Worm (Caenorhabditis elegans) whole organism, late embryonic: Measurements from ENCODE around the gene Y32H12A.1.
A peak's percentile ranks its signal among the peaks of the same experiment; 100 is the strongest.

Experiments
- F13H6.1 ChIP-seq: sonication (generic microtip); optimal IDR thresholded peaks from 2 replicates; lab custom pipeline; 2016; ENCODE audit warnings: missing genetic modification characterization, missing compliant biosample characterization
- K09A11.1 ChIP-seq: sonication (generic microtip); optimal IDR thresholded peaks from 2 replicates; lab custom pipeline; 2017; ENCODE audit warnings: antibody characterized with exemption, mild to moderate bottlenecking, missing genetic modification characterization, missing compliant biosample characterization; ENCODE audit not compliant: insufficient read depth
- T23F11.4 ChIP-seq: fragments of 200-800 bp; sonication (Bioruptor generic); optimal IDR thresholded peaks from 2 replicates; lab custom pipeline; 2018; ENCODE audit warnings: mild to moderate bottlenecking, missing genetic modification characterization, missing compliant biosample characterization
- Y22D7AL.16 ChIP-seq: sonication (generic microtip); optimal IDR thresholded peaks from 2 replicates; lab custom pipeline; 2016; ENCODE audit warnings: missing genetic modification characterization, missing compliant biosample characterization
- ahr-1 ChIP-seq: sonication (generic microtip); optimal IDR thresholded peaks from 2 replicates; lab custom pipeline; 2016; ENCODE audit warnings: missing genetic modification characterization, missing compliant biosample characterization
- ama-1 ChIP-seq: fragments of 150-350 bp; optimal IDR thresholded peaks from 2 replicates; lab custom pipeline; 2014
- ceh-22 ChIP-seq: sonication (generic microtip); optimal IDR thresholded peaks from 2 replicates; lab custom pipeline; 2017; ENCODE audit warnings: missing biosample characterization, missing genetic modification characterization
- ceh-24 ChIP-seq: sonication (generic microtip); optimal IDR thresholded peaks from 2 replicates; lab custom pipeline; 2016; ENCODE audit warnings: mild to moderate bottlenecking, missing genetic modification characterization, missing compliant biosample characterization
- ceh-34 ChIP-seq: sonication (generic microtip); optimal IDR thresholded peaks from 2 replicates; lab custom pipeline; 2016; ENCODE audit warnings: mild to moderate bottlenecking, missing genetic modification characterization, missing compliant biosample characterization
- ceh-9 ChIP-seq: sonication (generic microtip); optimal IDR thresholded peaks from 2 replicates; lab custom pipeline; 2016; ENCODE audit warnings: mild to moderate bottlenecking, missing genetic modification characterization, inconsistent platforms, missing compliant biosample characterization
- elt-4 ChIP-seq: sonication (generic microtip); optimal IDR thresholded peaks from 2 replicates; lab custom pipeline; 2016; ENCODE audit warnings: missing genetic modification characterization, missing compliant biosample characterization
- eyg-1 ChIP-seq: sonication (generic microtip); optimal IDR thresholded peaks from 2 replicates; lab custom pipeline; 2016; ENCODE audit warnings: missing genotype, missing genetic modification characterization, missing compliant biosample characterization
- fax-1 ChIP-seq: sonication (generic microtip); optimal IDR thresholded peaks from 2 replicates; lab custom pipeline; 2016; ENCODE audit warnings: missing genotype, missing genetic modification characterization, missing compliant biosample characterization
- fkh-10 ChIP-seq: fragments of 150-350 bp; optimal IDR thresholded peaks from 2 replicates; lab custom pipeline; 2014; ENCODE audit warnings: missing biosample characterization, missing genetic modification reagents, missing genetic modification characterization
- fkh-6 ChIP-seq: sonication (generic microtip); optimal IDR thresholded peaks from 2 replicates; lab custom pipeline; 2016; ENCODE audit warnings: missing genetic modification characterization, missing compliant biosample characterization
- hlh-30 ChIP-seq: sonication (generic microtip); optimal IDR thresholded peaks from 2 replicates; lab custom pipeline; 2017; ENCODE audit warnings: antibody characterized with exemption, missing genetic modification characterization, missing compliant biosample characterization; ENCODE audit not compliant: insufficient read depth
- hlh-6 ChIP-seq: sonication (generic microtip); optimal IDR thresholded peaks from 2 replicates; lab custom pipeline; 2016; ENCODE audit warnings: missing genotype, missing genetic modification characterization, missing compliant biosample characterization
- lim-6 ChIP-seq: sonication (generic microtip); optimal IDR thresholded peaks from 2 replicates; lab custom pipeline; 2016; ENCODE audit warnings: missing genetic modification characterization, missing compliant biosample characterization
- mec-3 ChIP-seq: sonication (generic microtip); optimal IDR thresholded peaks from 2 replicates; lab custom pipeline; 2016; ENCODE audit warnings: borderline replicate concordance, missing genetic modification characterization, missing compliant biosample characterization
- nfya-1 ChIP-seq: sonication (generic microtip); optimal IDR thresholded peaks from 2 replicates; lab custom pipeline; 2017; ENCODE audit warnings: missing genetic modification characterization, mild to moderate bottlenecking, missing compliant biosample characterization, antibody characterized with exemption, moderate library complexity
- nhr-11 ChIP-seq: fragments of 150-350 bp; optimal IDR thresholded peaks from 2 replicates; lab custom pipeline; 2014; ENCODE audit warnings: missing biosample characterization, missing genetic modification characterization
- npax-4 ChIP-seq: sonication (generic microtip); optimal IDR thresholded peaks from 2 replicates; lab custom pipeline; 2016; ENCODE audit warnings: missing genetic modification characterization, missing compliant biosample characterization
- odd-2 ChIP-seq: sonication (generic microtip); optimal IDR thresholded peaks from 2 replicates; lab custom pipeline; 2017; ENCODE audit warnings: antibody characterized with exemption, mild to moderate bottlenecking, missing genetic modification characterization, missing compliant biosample characterization
- pag-3 ChIP-seq: sonication (generic microtip); optimal IDR thresholded peaks from 2 replicates; lab custom pipeline; 2016; ENCODE audit warnings: missing compliant biosample characterization, missing genetic modification characterization, borderline replicate concordance
- pat-9 ChIP-seq: fragments of 200-800 bp; sonication (Bioruptor generic); optimal IDR thresholded peaks from 2 replicates; lab custom pipeline; 2018; ENCODE audit warnings: mild to moderate bottlenecking, missing genetic modification characterization, moderate library complexity, missing compliant biosample characterization
- pax-1 ChIP-seq: fragments of 150-350 bp; optimal IDR thresholded peaks from 2 replicates; lab custom pipeline; 2014; ENCODE audit warnings: missing biosample characterization, missing genetic modification characterization
- pha-4 ChIP-seq: fragments of 150-350 bp; optimal IDR thresholded peaks from 2 replicates; lab custom pipeline; 2018; ENCODE audit warnings: missing biosample characterization, missing genetic modification reagents, missing genetic modification characterization
- pros-1 ChIP-seq: fragments of 150-350 bp; optimal IDR thresholded peaks from 2 replicates; lab custom pipeline; 2014; ENCODE audit warnings: missing biosample characterization, missing genetic modification reagents, missing genetic modification characterization
- ref-2 ChIP-seq: sonication (generic microtip); optimal IDR thresholded peaks from 2 replicates; lab custom pipeline; 2016; ENCODE audit warnings: missing genetic modification characterization, missing compliant biosample characterization
- sdc-2 ChIP-seq: sonication (generic microtip); optimal IDR thresholded peaks from 2 replicates; lab custom pipeline; 2016; ENCODE audit warnings: missing genotype, missing genetic modification characterization, missing compliant biosample characterization
- sox-2 ChIP-seq: fragments of 200-800 bp; sonication (Bioruptor generic); IDR thresholded peaks from 2 replicates; pipeline ENCODE4 v1.3.6; 2022; ENCODE audit warnings: missing genetic modification reagents, missing genetic modification characterization, missing compliant biosample characterization
- tbx-7 ChIP-seq: sonication (generic microtip); optimal IDR thresholded peaks from 2 replicates; lab custom pipeline; 2016; ENCODE audit warnings: missing genotype, missing genetic modification characterization, missing compliant biosample characterization
- ttx-3 ChIP-seq: sonication (generic microtip); optimal IDR thresholded peaks from 2 replicates; lab custom pipeline; 2016; ENCODE audit warnings: missing genetic modification reagents, missing genetic modification characterization, missing compliant biosample characterization
- unc-3 ChIP-seq, 2 experiments: fragments of 200-800 bp in 1 of 2; sonication (Bioruptor generic) in 1 of 2; sonication (generic microtip) in 1 of 2; conservative IDR thresholded peaks in 1 of 2; optimal IDR thresholded peaks in 1 of 2; 2 replicates each; pipeline versions ENCODE4 v1.3.6 to Lab custom; 2016 to 2022; ENCODE audit warnings: missing compliant biosample characterization in 2 of 2, missing genetic modification characterization in 2 of 2, missing genetic modification reagents in 1 of 2
- unc-42 ChIP-seq: sonication (generic microtip); optimal IDR thresholded peaks from 2 replicates; lab custom pipeline; 2016; ENCODE audit warnings: missing genotype, missing genetic modification characterization, missing compliant biosample characterization
- unc-86 ChIP-seq: sonication (generic microtip); optimal IDR thresholded peaks from 2 replicates; lab custom pipeline; 2016; ENCODE audit warnings: missing genetic modification characterization, missing compliant biosample characterization
- zip-5 ChIP-seq: sonication (generic microtip); optimal IDR thresholded peaks from 2 replicates; lab custom pipeline; 2016; ENCODE audit warnings: missing genetic modification characterization, missing compliant biosample characterization
- ztf-16 ChIP-seq: sonication (generic microtip); optimal IDR thresholded peaks from 2 replicates; lab custom pipeline; 2017; ENCODE audit warnings: missing genetic modification characterization, missing compliant biosample characterization

Gene Y32H12A.1

ce11 chrIII:5402419-5402818 is 40.4 kb downstream of the Y32H12A.1 start:
- TF ChIP-seq unc-42 (tag; lab: Kevin White, UChicago): peak; percentile 80
- no peak for TF ChIP-seq K09A11.1 (tag; lab: Kevin White, UChicago)
- TF ChIP-seq fkh-10 (GFP tag; lab: Kevin White, UChicago): no peak
- TF ChIP-seq npax-4: no peak

ce11 chrIII:5404998-5405397 is 43.0 kb downstream of the Y32H12A.1 start:
- TF ChIP-seq fkh-6 (tag; lab: Kevin White, UChicago) (no peak), unc-86 (no peak), pros-1 (no peak), zip-5 (no peak), lim-6 (no peak), ztf-16 (tag; lab: Kevin White, UChicago) (no peak), elt-4 (tag; lab: Kevin White, UChicago) (no peak), ceh-22 (tag; lab: Kevin White, UChicago) (no peak), T23F11.4 (GFP tag; lab: Kevin White, UChicago) (no peak), pha-4 (tag; lab: Kevin White, UChicago) (no peak), Y22D7AL.16 (no peak), sdc-2 (tag; lab: Kevin White, UChicago) (no peak)

ce11 chrIII:5405628-5406084 is 43.6 kb downstream of the Y32H12A.1 start, which contains the start of the genes W03A5.2 and Y32H12A.8:
Gene W03A5.2, plus strand, starts transcription at chrIII:5406034.
Gene Y32H12A.8, minus strand, starts transcription at chrIII:5406037.
- no peak for TF ChIP-seq pag-3
- peak; percentile 41 for TF ChIP-seq nfya-1 (tag; lab: Kevin White, UChicago)
- no peak for TF ChIP-seq Y22D7AL.16
- no peak for TF ChIP-seq pros-1
- no peak for TF ChIP-seq nhr-11 (tag; lab: Kevin White, UChicago)
- no peak for TF ChIP-seq pat-9 (tag; lab: Kevin White, UChicago)
- no peak for TF ChIP-seq ttx-3 (tag; lab: Kevin White, UChicago)

- TF ChIP-seq elt-4 (tag; lab: Kevin White, UChicago) (no peak), ceh-34 (no peak), npax-4 (no peak), hlh-6 (no peak)
Measured at ce11 chrIII:5406314-5406713, 44.3 kb downstream of the Y32H12A.1 start.

DNA sequence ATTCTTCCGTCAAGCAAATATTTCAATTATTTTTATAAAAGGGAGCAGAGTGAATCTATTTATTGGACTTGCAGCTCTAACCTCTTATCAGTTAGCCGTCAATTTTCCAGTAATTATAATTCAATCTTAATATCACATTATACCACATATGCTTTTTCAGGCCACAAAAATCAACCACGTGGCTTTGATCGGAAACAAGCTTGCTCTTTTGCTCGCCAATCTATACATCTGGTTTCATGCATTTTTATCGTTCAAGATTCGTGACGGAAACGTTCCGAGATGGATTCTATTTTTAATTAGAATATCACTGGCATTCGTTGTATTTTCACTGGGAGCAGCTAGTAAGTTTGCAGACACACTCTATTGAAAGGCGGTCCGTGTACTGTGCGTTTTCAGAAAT is 45.1 kb downstream of the Y32H12A.1 start:
- TF ChIP-seq pax-1 (tag; lab: Kevin White, UChicago) (no peak), eyg-1 (tag; lab: Kevin White, UChicago) (no peak), tbx-7 (tag; lab: Kevin White, UChicago) (no peak), ama-1 (lab: Kevin White, UChicago) (no peak), ahr-1 (tag; lab: Kevin White, UChicago) (no peak)

DNA sequence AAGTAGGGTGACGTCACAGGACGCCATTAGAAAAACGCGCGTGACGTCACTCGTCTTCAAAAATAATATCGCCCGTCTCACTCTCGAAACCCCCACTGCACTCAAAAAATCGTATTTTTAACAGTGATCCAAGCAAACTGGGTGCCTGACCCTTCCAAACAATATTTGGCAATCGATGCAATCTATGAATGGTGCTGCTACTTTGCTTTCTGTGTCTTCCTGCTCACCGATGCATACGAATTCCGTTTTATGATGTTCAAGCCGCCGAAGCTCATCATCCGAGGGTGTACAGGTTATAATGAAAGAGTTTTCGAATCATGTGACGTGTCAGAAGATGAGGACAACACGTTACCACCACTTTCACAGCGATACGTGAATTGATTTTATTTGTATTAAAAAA is 45.6 kb downstream of the Y32H12A.1 start, which contains the start of gene W03A5.1:
TSS of gene W03A5.1 (plus strand) at position 301 of the 400 bp plus-strand sequence.
- TF ChIP-seq ref-2 (tag; lab: Kevin White, UChicago) (no peak), ceh-24 (tag; lab: Kevin White, UChicago) (no peak), T23F11.4 (GFP tag; lab: Kevin White, UChicago) (no peak), mec-3 (tag; lab: Kevin White, UChicago) (no peak), sox-2 (no peak), pros-1 (no peak), hlh-30 (no peak), pat-9 (tag; lab: Kevin White, UChicago) (no peak), fax-1 (tag; lab: Kevin White, UChicago) (no peak), odd-2 (tag; lab: Kevin White, UChicago) (no peak), ceh-9 (no peak), unc-3 (GFP tag; conservative IDR thresholded peaks at IDR 0.05; lab: Robert Waterston, UW) (no peak), unc-3 (tag; optimal IDR thresholded peaks at IDR 0.05; lab: Kevin White, UChicago) (no peak), F13H6.1 (no peak), Y22D7AL.16 (no peak)
